Fruit fly (Drosophila melanogaster): ENCODE measurements around the gene CG4022.
A peak's percentile ranks its signal among the peaks of the same experiment; 100 is the strongest.

Gene CG4022

DNA sequence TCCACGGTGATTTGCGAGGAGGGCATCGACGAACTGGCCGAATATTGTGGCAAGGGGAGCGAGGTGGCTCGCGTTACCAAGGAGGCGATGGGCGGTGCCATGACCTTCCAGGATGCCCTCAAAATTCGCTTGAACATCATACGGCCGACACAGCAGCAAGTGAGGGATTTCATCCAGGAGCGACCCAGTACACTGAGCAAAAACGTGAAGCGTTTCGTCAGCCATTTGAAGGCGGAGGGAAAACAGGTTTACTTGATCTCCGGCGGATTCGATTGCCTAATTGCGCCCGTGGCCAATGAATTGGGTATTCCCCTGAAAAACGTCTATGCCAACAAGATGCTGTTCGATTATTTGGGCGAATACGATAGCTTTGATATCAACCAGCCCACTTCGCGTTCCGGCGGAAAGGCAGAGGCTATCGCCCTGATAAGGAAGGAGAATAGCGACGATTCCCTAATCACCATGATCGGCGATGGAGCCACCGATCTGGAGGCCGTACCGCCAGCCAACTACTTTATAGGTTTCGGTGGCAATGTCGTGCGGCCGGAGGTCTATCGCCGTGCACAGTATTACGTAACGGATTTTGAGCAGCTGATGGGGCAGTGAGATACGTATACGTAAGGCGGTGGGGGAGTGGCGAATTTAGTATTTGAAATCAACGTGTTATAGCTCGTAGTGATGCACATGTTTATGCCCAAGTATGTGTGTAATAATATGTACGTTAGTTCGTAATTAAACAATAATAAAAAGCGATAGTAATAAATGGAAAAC is 13.3 kb upstream of the CG4022 start:
- TF ChIP-seq Pif1A (GFP tag; optimal IDR thresholded peaks at IDR 0.05), result no peak

DNA sequence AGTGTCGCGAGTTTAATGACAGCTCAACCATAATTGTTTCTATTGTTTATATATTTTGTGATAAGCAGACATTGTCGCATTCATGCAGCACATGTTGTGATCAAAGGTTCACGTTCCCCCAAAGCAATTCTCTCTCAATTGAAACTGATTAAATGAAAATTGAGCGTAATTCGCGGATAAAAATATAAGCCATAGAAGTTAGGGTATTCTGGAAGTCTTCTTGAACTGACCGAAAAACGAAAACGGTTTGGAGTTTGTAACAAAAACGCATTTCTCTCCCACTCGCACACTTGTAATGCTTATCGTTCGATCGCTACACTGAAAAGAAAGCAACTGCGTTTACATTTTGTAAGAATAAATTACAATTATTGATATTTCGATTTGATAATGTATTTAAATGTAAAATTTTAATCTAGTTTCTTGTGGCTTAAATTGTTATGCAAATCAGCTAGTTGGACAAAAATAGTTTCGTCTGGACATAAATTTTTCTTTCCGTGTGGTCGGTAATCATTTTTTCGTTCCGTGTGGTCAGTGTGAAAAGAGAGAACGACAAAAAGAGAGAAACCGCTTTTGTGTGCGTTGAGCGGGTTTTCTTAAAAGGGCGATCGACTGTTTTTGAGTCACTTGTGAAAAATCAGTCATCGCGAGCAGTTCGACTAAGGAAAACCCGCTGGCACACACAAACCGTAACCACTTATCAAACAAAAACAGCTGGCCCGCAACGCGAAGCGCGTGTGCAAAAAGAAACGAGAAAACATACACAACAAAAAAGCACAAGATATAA is 12.2 kb upstream of the CG4022 start, which contains the start of gene aay:
Gene aay (plus strand): TSS at position 618 of the 784 bp plus-strand sequence.
- peak; percentile 99 for TF ChIP-seq CG17806 (tag; optimal IDR thresholded peaks at IDR 0.05)
- TF ChIP-seq CG15710 (tag; optimal IDR thresholded peaks at IDR 0.05), result peak; percentile 98
- peak; percentile 91 for TF ChIP-seq CG13204 (GFP tag; optimal IDR thresholded peaks at IDR 0.05)
- TF ChIP-seq gl (tag; optimal IDR thresholded peaks at IDR 0.05), result peak; percentile 94
- peak; percentile 98 for TF ChIP-seq CG32121 (GFP tag; IDR thresholded peaks at IDR 0.05)
- peak; percentile 98 for TF ChIP-seq D1 (tag; optimal IDR thresholded peaks at IDR 0.05)
- peak; percentile 98 for TF ChIP-seq CG9948 (tag; optimal IDR thresholded peaks at IDR 0.05)
- peak; percentile 99 for TF ChIP-seq Pif1B (GFP tag; optimal IDR thresholded peaks at IDR 0.05)
- peak; percentile 98 for TF ChIP-seq CG4496 (GFP tag; IDR thresholded peaks at IDR 0.05)
- TF ChIP-seq CG8159 (tag; optimal IDR thresholded peaks at IDR 0.05), result peak; percentile 99
- peak; percentile 99 for TF ChIP-seq Snoo (tag; optimal IDR thresholded peaks at IDR 0.05)
- TF ChIP-seq CG34367 (tag; optimal IDR thresholded peaks at IDR 0.05), result peak; percentile 97
- peak; percentile 98 for TF ChIP-seq CG12605 (GFP tag; IDR thresholded peaks at IDR 0.05)
- peak; percentile 87 for TF ChIP-seq CG10348 (GFP tag; IDR thresholded peaks at IDR 0.05)
- TF ChIP-seq EcR (GFP tag; optimal IDR thresholded peaks at IDR 0.05), result peak; percentile 87
- TF ChIP-seq Pif1A (GFP tag; optimal IDR thresholded peaks at IDR 0.05), result peak; percentile 99
- TF ChIP-seq CG8301 (tag; optimal IDR thresholded peaks at IDR 0.05), result peak; percentile 97
- TF ChIP-seq Ets98B (GFP tag; IDR thresholded peaks at IDR 0.05), result peak; percentile 98
- peak; percentile 95 for TF ChIP-seq rn (GFP tag; IDR thresholded peaks at IDR 0.05)
- TF ChIP-seq fd96Ca (GFP tag; IDR thresholded peaks at IDR 0.05), result peak; percentile 95
- TF ChIP-seq CG14655 (GFP tag; optimal IDR thresholded peaks at IDR 0.05), result peak; percentile 97

DNA sequence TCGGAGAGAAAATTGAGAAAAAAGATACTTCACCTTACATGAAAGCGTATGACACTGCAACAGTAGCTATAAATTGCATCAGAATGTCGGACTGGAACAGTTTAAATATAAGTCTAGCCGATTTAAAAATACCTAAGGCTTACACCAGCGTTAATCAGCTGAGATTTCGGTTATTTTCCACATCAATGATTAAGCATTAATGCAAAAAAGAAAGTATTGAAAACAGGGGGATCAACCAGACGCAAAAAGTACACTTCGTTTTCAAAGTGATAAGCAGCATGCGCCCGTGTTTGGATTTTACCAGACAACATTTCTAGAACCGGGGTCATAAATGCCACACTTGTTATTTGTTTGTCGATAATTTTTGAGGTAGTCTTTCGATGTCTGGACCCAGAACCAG is 11.5 kb upstream of the CG4022 start:
- no peak for TF ChIP-seq CG14655 (GFP tag; optimal IDR thresholded peaks at IDR 0.05)
- TF ChIP-seq Snoo (tag; optimal IDR thresholded peaks at IDR 0.05), result no peak
- TF ChIP-seq CG12605 (GFP tag; IDR thresholded peaks at IDR 0.05), result no peak
- TF ChIP-seq CG10348 (GFP tag; IDR thresholded peaks at IDR 0.05), result no peak
- TF ChIP-seq CG34367 (tag; optimal IDR thresholded peaks at IDR 0.05), result no peak
- no peak for TF ChIP-seq Ets98B (GFP tag; IDR thresholded peaks at IDR 0.05)
- TF ChIP-seq CG15710 (tag; optimal IDR thresholded peaks at IDR 0.05), result no peak
- TF ChIP-seq CG32121 (GFP tag; IDR thresholded peaks at IDR 0.05), result no peak

DNA sequence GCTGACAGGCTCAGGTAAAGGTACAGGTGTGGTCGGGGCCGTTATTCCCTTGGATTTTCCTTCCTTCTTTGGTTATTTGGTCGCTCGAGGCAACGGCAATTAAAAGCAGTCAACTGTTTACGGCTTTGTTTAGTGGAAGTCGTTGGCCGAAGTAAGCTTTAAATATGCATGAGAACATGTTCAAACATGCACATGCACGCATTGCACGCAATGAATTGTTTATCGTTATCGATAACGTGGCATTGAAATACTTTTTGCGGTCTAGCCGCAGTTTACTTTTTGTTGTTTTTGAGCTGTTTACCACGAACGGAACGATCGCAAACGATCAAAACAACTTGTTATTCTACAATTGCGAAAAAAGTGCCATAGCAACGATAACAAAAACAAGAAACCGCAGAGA is 11.0 kb upstream of the CG4022 start:
- TF ChIP-seq CG17806 (tag; optimal IDR thresholded peaks at IDR 0.05), result no peak
- TF ChIP-seq CG4496 (GFP tag; IDR thresholded peaks at IDR 0.05), result peak; percentile 6; the same call in 1 of the 3 replicates
- TF ChIP-seq Pif1A (GFP tag; optimal IDR thresholded peaks at IDR 0.05), result no peak
- no peak for TF ChIP-seq CG14655 (GFP tag; optimal IDR thresholded peaks at IDR 0.05)
- no peak for TF ChIP-seq CG13204 (GFP tag; optimal IDR thresholded peaks at IDR 0.05)
- TF ChIP-seq CG32121 (GFP tag; IDR thresholded peaks at IDR 0.05), result no peak
- TF ChIP-seq EcR (GFP tag; optimal IDR thresholded peaks at IDR 0.05), result peak; percentile 15

DNA sequence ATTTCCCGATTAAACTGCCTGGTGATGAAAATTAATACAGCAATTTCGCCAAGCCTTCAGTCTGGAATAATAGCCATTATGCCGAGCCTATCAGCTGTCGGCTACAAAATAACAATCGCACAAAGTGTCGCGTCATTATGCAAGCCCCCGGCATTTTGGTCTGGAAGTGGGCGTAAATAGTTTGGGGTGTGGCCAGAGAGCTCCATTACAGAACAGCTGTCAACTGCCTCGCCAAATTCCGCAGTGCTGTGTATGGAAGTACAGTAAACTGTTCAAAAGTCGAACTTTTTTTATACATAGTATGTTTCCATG is 10.1 kb upstream of the CG4022 start:
- TF ChIP-seq CG15710 (tag; optimal IDR thresholded peaks at IDR 0.05), result no peak
- no peak for TF ChIP-seq Pif1A (GFP tag; optimal IDR thresholded peaks at IDR 0.05)
- no peak for TF ChIP-seq EcR (GFP tag; optimal IDR thresholded peaks at IDR 0.05)
- TF ChIP-seq CG17806 (tag; optimal IDR thresholded peaks at IDR 0.05), result no peak
- TF ChIP-seq CG8301 (tag; optimal IDR thresholded peaks at IDR 0.05), result no peak
- no peak for TF ChIP-seq CG32121 (GFP tag; IDR thresholded peaks at IDR 0.05)

DNA sequence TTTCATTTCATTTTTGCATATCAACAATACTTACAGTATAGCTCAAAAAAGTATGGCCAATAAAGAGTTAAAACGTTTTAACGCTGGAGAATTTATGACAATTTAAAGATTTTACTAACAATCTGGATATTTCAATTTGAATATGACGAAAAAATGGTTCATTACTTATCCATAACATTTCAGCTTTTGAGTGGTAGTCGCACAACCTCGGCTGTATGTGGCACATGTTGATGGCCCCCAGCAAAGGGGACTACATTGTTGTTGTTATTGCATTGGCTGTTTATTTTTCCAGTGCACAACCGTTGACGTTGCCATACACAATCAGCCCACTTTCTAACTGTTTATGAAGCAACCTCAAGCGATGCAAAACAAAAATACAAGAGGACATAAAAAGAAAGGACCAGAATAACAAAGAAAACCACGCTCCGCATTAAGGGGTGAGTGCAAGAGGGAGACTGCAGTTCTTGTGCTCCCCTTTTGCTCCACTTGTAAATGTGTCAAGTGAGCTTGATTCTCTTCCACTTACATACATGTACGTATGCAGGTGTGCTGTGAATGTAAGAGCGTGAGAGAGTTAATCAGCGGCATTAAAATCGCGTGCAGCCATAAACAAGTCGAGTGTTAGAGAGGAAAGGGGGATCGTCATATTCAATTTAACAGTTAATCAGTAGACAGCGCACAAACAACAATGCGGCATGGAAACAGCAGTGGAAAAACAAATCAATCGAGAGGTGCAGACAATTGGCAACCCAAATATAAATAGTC is 9.6 kb upstream of the CG4022 start:
- peak; percentile 97 for TF ChIP-seq CG15710 (tag; optimal IDR thresholded peaks at IDR 0.05)
- TF ChIP-seq rn (GFP tag; IDR thresholded peaks at IDR 0.05), result peak; percentile 74
- TF ChIP-seq Snoo (tag; optimal IDR thresholded peaks at IDR 0.05), result peak; percentile 94
- peak; percentile 91 for TF ChIP-seq gl (tag; optimal IDR thresholded peaks at IDR 0.05)
- peak; percentile 95 for TF ChIP-seq CG17806 (tag; optimal IDR thresholded peaks at IDR 0.05)
- TF ChIP-seq CG13204 (GFP tag; optimal IDR thresholded peaks at IDR 0.05), result peak; percentile 86
- peak; percentile 92 for TF ChIP-seq CG14655 (GFP tag; optimal IDR thresholded peaks at IDR 0.05)
- peak; percentile 93 for TF ChIP-seq CG9948 (tag; optimal IDR thresholded peaks at IDR 0.05)
- TF ChIP-seq CG10348 (GFP tag; IDR thresholded peaks at IDR 0.05), result peak; percentile 80
- peak; percentile 96 for TF ChIP-seq D1 (tag; optimal IDR thresholded peaks at IDR 0.05)
- TF ChIP-seq CG32121 (GFP tag; IDR thresholded peaks at IDR 0.05), result peak; percentile 96
- peak; percentile 93 for TF ChIP-seq CG8301 (tag; optimal IDR thresholded peaks at IDR 0.05)
- TF ChIP-seq CG12605 (GFP tag; IDR thresholded peaks at IDR 0.05), result peak; percentile 93
- peak; percentile 95 for TF ChIP-seq CG4496 (GFP tag; IDR thresholded peaks at IDR 0.05)
- TF ChIP-seq Pif1B (GFP tag; optimal IDR thresholded peaks at IDR 0.05), result peak; percentile 96
- TF ChIP-seq fd96Ca (GFP tag; IDR thresholded peaks at IDR 0.05), result peak; percentile 92
- peak; percentile 91 for TF ChIP-seq EcR (GFP tag; optimal IDR thresholded peaks at IDR 0.05)
- TF ChIP-seq Ets98B (GFP tag; IDR thresholded peaks at IDR 0.05), result peak; percentile 96
- TF ChIP-seq Pif1A (GFP tag; optimal IDR thresholded peaks at IDR 0.05), result peak; percentile 94
- TF ChIP-seq CG34367 (tag; optimal IDR thresholded peaks at IDR 0.05), result peak; percentile 95
- peak; percentile 97 for TF ChIP-seq CG8159 (tag; optimal IDR thresholded peaks at IDR 0.05)
